Worm (Caenorhabditis elegans) whole organism, L1 larva: ENCODE results near the gene tag-250.

Experiments
- jun-1 ChIP-seq: fragments of 150-350 bp; optimal IDR thresholded peaks from 2 replicates; lab custom pipeline; 2014; ENCODE audit warnings: missing biosample characterization, missing genetic modification reagents, missing genetic modification characterization
- lin-39 ChIP-seq: fragments of 150-350 bp; optimal IDR thresholded peaks from 2 replicates; lab custom pipeline; 2014; ENCODE audit warnings: missing biosample characterization, missing genetic modification reagents, missing genetic modification characterization
- nhr-11 ChIP-seq: fragments of 150-350 bp; optimal IDR thresholded peaks from 2 replicates; lab custom pipeline; 2014; ENCODE audit warnings: missing biosample characterization, missing genetic modification characterization
- nhr-12 ChIP-seq: sonication (generic microtip); optimal IDR thresholded peaks from 2 replicates; lab custom pipeline; 2017; ENCODE audit warnings: missing biosample characterization, missing genetic modification characterization
- nhr-77 ChIP-seq: fragments of 150-350 bp; optimal IDR thresholded peaks from 2 replicates; lab custom pipeline; 2014; ENCODE audit warnings: missing biosample characterization, missing genetic modification characterization
- pqm-1 ChIP-seq: sonication (generic microtip); optimal IDR thresholded peaks from 3 replicates; lab custom pipeline; 2017; ENCODE audit warnings: missing biosample characterization, missing genetic modification characterization
- unc-62 ChIP-seq: fragments of 150-350 bp; optimal IDR thresholded peaks from 2 replicates; lab custom pipeline; 2014; ENCODE audit warnings: missing biosample characterization, missing genetic modification reagents, missing genetic modification characterization
- vab-15 ChIP-seq: sonication (generic microtip); optimal IDR thresholded peaks from 2 replicates; lab custom pipeline; 2017; ENCODE audit warnings: missing genotype, mild to moderate bottlenecking, missing genetic modification characterization, missing compliant biosample characterization

DNA sequence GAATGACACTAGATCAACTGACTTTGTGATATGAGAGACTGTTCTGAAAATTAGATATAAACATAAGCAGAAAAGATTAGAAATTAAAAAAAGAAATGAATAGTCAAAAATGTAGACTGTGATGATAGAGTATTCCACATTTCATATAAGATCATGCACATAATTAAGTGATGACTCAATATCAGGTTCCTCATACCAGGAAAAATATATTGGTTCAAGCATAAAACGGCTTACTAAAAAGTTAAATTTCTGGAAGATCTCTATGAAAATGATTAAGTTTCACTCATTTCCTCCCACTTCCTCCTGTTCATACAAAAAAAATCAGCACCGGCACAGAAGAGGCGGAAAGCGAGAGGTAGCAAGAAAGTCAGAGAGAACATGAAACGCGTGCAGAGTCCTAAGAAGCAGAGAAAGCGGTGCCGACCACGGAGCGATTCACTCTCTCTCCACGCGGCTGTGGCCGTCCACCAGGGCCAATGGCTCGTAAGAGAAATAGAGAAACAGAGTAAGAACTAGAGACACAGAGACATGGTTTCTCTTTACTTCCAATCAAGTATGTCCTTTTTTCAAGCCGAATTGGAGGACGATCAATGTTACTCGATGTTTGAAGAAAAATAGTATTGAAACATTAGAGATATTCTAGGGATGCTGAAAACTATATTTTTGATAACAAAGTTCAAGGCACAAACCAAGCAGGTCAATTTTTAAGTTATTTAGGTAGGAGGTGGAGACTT is 33.0 kb downstream of the tag-250 start, which contains the start of the genes ZK688.5 and fahd-1:
- peak; percentile 49 for TF ChIP-seq nhr-77 (tag; lab: Kevin White, UChicago)
- no peak for TF ChIP-seq unc-62 (GFP tag; lab: Kevin White, UChicago)
- TF ChIP-seq nhr-11 (tag; lab: Kevin White, UChicago) = no peak
- TF ChIP-seq vab-15 = no peak
- TF ChIP-seq pqm-1 = no peak
- TF ChIP-seq jun-1 (tag; lab: Kevin White, UChicago) = peak; percentile 46
- no peak for TF ChIP-seq nhr-12 (tag; lab: Kevin White, UChicago)
- TF ChIP-seq lin-39 = no peak
